Fruit fly (Drosophila melanogaster) whole organism, embryonic: ENCODE results near the gene CG11596.

Experiments
- B-H1 ChIP-seq: fragments of 200-800 bp; sonication (Bioruptor generic); IDR thresholded peaks from 3 replicates; pipeline ENCODE4 v1.3.6; 2022; ENCODE audit warnings: missing biosample characterization, missing genetic modification characterization
- Bgb ChIP-seq: fragments of 200-800 bp; sonication (Bioruptor generic); IDR thresholded peaks from 2 replicates; pipeline ENCODE4 v1.3.6; 2022; ENCODE audit warnings: missing biosample characterization, missing genetic modification characterization; ENCODE audit not compliant: partially characterized antibody
- CG1024 ChIP-seq: fragments of 200-800 bp; sonication (Bioruptor generic); IDR thresholded peaks from 2 replicates; pipeline ENCODE4 v1.3.6; 2022; ENCODE audit warnings: missing biosample characterization, missing genetic modification characterization
- CG12155 ChIP-seq: fragments of 200-800 bp; sonication (Bioruptor generic); optimal IDR thresholded peaks from 3 replicates; lab custom pipeline; 2016; ENCODE audit warnings: missing biosample characterization, missing genetic modification characterization
- CG13287 ChIP-seq: fragments of 200-800 bp; sonication (Bioruptor generic); IDR thresholded peaks from 2 replicates; pipeline ENCODE4 v1.3.6; 2022; ENCODE audit warnings: missing biosample characterization, missing genetic modification characterization; ENCODE audit not compliant: partially characterized antibody
- CG13296 ChIP-seq: fragments of 200-800 bp; sonication (Bioruptor generic); optimal IDR thresholded peaks from 3 replicates; lab custom pipeline; 2018; ENCODE audit warnings: missing biosample characterization, mild to moderate bottlenecking, missing genetic modification characterization
- CG14014 ChIP-seq: fragments of 200-800 bp; sonication (Bioruptor generic); IDR thresholded peaks from 2 replicates; pipeline ENCODE4 v1.3.6; 2022; ENCODE audit warnings: missing biosample characterization, missing genetic modification characterization
- CG14050 ChIP-seq: fragments of 200-800 bp; sonication (Bioruptor generic); IDR thresholded peaks from 3 replicates; pipeline ENCODE4 v1.3.6; 2022; ENCODE audit warnings: missing biosample characterization, missing genetic modification characterization
- CG14441 ChIP-seq: fragments of 200-800 bp; sonication (Bioruptor generic); IDR thresholded peaks from 2 replicates; pipeline ENCODE4 v1.3.6; 2022; ENCODE audit warnings: missing biosample characterization, missing genetic modification characterization
- CG15011 ChIP-seq: fragments of 200-800 bp; sonication (Bioruptor generic); optimal IDR thresholded peaks from 3 replicates; lab custom pipeline; 2018; ENCODE audit warnings: missing biosample characterization, mild to moderate bottlenecking, missing genetic modification characterization
- CG17568 ChIP-seq: fragments of 200-800 bp; sonication (Bioruptor generic); optimal IDR thresholded peaks from 2 replicates; lab custom pipeline; 2018; ENCODE audit warnings: missing biosample characterization, mild to moderate bottlenecking, missing genetic modification characterization, moderate library complexity
- CG17802 ChIP-seq: fragments of 200-800 bp; sonication (Bioruptor generic); optimal IDR thresholded peaks from 2 replicates; lab custom pipeline; 2018; ENCODE audit warnings: missing biosample characterization, mild to moderate bottlenecking, missing genetic modification characterization, moderate library complexity
- CG17829 ChIP-seq: fragments of 200-800 bp; optimal IDR thresholded peaks from 2 replicates; lab custom pipeline; 2019; ENCODE audit warnings: missing biosample characterization, mild to moderate bottlenecking, missing genetic modification characterization, moderate library complexity
- CG1792 ChIP-seq: fragments of 200-800 bp; sonication (Bioruptor generic); optimal IDR thresholded peaks from 2 replicates; lab custom pipeline; 2016; ENCODE audit warnings: missing biosample characterization, missing genetic modification characterization
- CG2116 ChIP-seq: fragments of 200-800 bp; sonication (Bioruptor generic); optimal IDR thresholded peaks from 3 replicates; lab custom pipeline; 2018; ENCODE audit warnings: missing biosample characterization, mild to moderate bottlenecking, missing genetic modification characterization
- CG2875 ChIP-seq: fragments of 200-800 bp; sonication (Bioruptor generic); optimal IDR thresholded peaks from 2 replicates; lab custom pipeline; 2017; ENCODE audit warnings: missing biosample characterization, mild to moderate bottlenecking, missing genetic modification characterization, missing genetic modification reagents
- CG34422 ChIP-seq: fragments of 200-800 bp; sonication (Bioruptor generic); IDR thresholded peaks from 3 replicates; pipeline ENCODE4 v1.3.6; 2022; ENCODE audit warnings: missing biosample characterization, missing genetic modification characterization
- CG3847 ChIP-seq: fragments of 200-800 bp; sonication (Bioruptor generic); IDR thresholded peaks from 2 replicates; pipeline ENCODE4 v1.3.6; 2022; ENCODE audit warnings: missing biosample characterization, missing genetic modification characterization
- CG4328 ChIP-seq: fragments of 200-800 bp; sonication (Bioruptor generic); optimal IDR thresholded peaks from 3 replicates; lab custom pipeline; 2017; ENCODE audit warnings: missing biosample characterization, missing genetic modification reagents, missing genetic modification characterization
- CG6791 ChIP-seq: fragments of 200-800 bp; sonication (Bioruptor generic); IDR thresholded peaks from 3 replicates; pipeline ENCODE4 v1.3.6; 2022; ENCODE audit warnings: missing biosample characterization, missing genetic modification characterization; ENCODE audit not compliant: partially characterized antibody
- CG7786 ChIP-seq: fragments of 200-800 bp; sonication (Bioruptor generic); optimal IDR thresholded peaks from 2 replicates; lab custom pipeline; 2016; ENCODE audit warnings: missing biosample characterization, missing genetic modification characterization
- CG9215 ChIP-seq: fragments of 200-800 bp; sonication (Bioruptor generic); IDR thresholded peaks from 2 replicates; pipeline ENCODE4 v1.3.6; 2022; ENCODE audit warnings: missing biosample characterization, missing genetic modification characterization
- Dll ChIP-seq: fragments of 200-800 bp; sonication (Bioruptor generic); IDR thresholded peaks from 4 replicates; pipeline ENCODE4 v1.3.6; 2022; ENCODE audit warnings: missing biosample characterization, missing genetic modification characterization; ENCODE audit not compliant: partially characterized antibody
- Doc2 ChIP-seq: fragments of 200-800 bp; sonication (Bioruptor generic); IDR thresholded peaks from 2 replicates; pipeline ENCODE4 v1.3.6; 2022; ENCODE audit warnings: missing biosample characterization, missing genetic modification characterization
- GATAe ChIP-seq: fragments of 200-800 bp; sonication (Bioruptor generic); conservative IDR thresholded peaks from 2 replicates; pipeline ENCODE4 v1.3.6; 2022; ENCODE audit warnings: missing biosample characterization, missing genetic modification characterization
- Gsc ChIP-seq: fragments of 200-800 bp; sonication (Bioruptor generic); IDR thresholded peaks from 2 replicates; pipeline ENCODE4 v1.3.6; 2022; ENCODE audit warnings: missing biosample characterization, missing genetic modification characterization
- Gug ChIP-seq: fragments of 200-800 bp; sonication (Bioruptor generic); IDR thresholded peaks from 4 replicates; pipeline ENCODE4 v1.3.6; 2022; ENCODE audit warnings: missing biosample characterization, missing genetic modification characterization
- HmgZ ChIP-seq: fragments of 200-800 bp; sonication (Bioruptor generic); optimal IDR thresholded peaks from 2 replicates; lab custom pipeline; 2018; ENCODE audit warnings: missing biosample characterization, mild to moderate bottlenecking, missing genetic modification characterization
- Kr ChIP-seq: fragments of 200-800 bp; sonication (Bioruptor generic); optimal IDR thresholded peaks from 2 replicates; lab custom pipeline; 2017; ENCODE audit warnings: missing biosample characterization, mild to moderate bottlenecking, missing genetic modification characterization
- Mad ChIP-seq: fragments of 200-800 bp; sonication (Bioruptor generic); optimal IDR thresholded peaks from 2 replicates; lab custom pipeline; 2016; ENCODE audit warnings: missing biosample characterization, missing genetic modification characterization
- Med ChIP-seq: fragments of 200-800 bp; sonication (Bioruptor generic); peaks from one replicate; lab custom pipeline; 2016; ENCODE audit warnings: missing biosample characterization, missing genetic modification characterization, mild to moderate bottlenecking, inconsistent platforms, moderate library complexity
- Neu2 ChIP-seq: fragments of 200-800 bp; sonication (Bioruptor generic); optimal IDR thresholded peaks from 3 replicates; lab custom pipeline; 2016; ENCODE audit warnings: missing biosample characterization, missing genetic modification characterization, borderline replicate concordance
- Nf-YA ChIP-seq: fragments of 200-800 bp; sonication (Bioruptor generic); IDR thresholded peaks from 2 replicates; pipeline ENCODE4 v1.3.6; 2022; ENCODE audit warnings: missing biosample characterization, missing genetic modification characterization
- Six4 ChIP-seq: fragments of 200-800 bp; sonication (Bioruptor generic); optimal IDR thresholded peaks from 2 replicates; lab custom pipeline; 2016; ENCODE audit warnings: missing biosample characterization, missing genetic modification characterization
- bab2 ChIP-seq: fragments of 200-800 bp; sonication (Bioruptor generic); optimal IDR thresholded peaks from 2 replicates; lab custom pipeline; 2016; ENCODE audit warnings: missing biosample characterization, missing genetic modification characterization
- chinmo ChIP-seq: fragments of 200-800 bp; sonication (Bioruptor generic); IDR thresholded peaks from 4 replicates; pipeline ENCODE4 v1.3.6; 2022; ENCODE audit warnings: missing biosample characterization, missing genetic modification characterization; ENCODE audit not compliant: partially characterized antibody
- ewg ChIP-seq: fragments of 200-800 bp; sonication (Bioruptor generic); optimal IDR thresholded peaks from 3 replicates; lab custom pipeline; 2017; ENCODE audit warnings: mild to moderate bottlenecking, missing biosample characterization, missing genetic modification reagents, missing genetic modification characterization
- h ChIP-seq: fragments of >200 bp; optimal IDR thresholded peaks from 2 replicates; lab custom pipeline; 2017
- jing ChIP-seq: fragments of 200-800 bp; sonication (Bioruptor generic); optimal IDR thresholded peaks from 2 replicates; lab custom pipeline; 2018; ENCODE audit warnings: missing biosample characterization, mild to moderate bottlenecking, missing genetic modification characterization
- lmd ChIP-seq: fragments of 200-800 bp; sonication (Bioruptor generic); IDR thresholded peaks from 2 replicates; pipeline ENCODE4 v1.3.6; 2022; ENCODE audit warnings: missing biosample characterization, missing genetic modification characterization
- pnt ChIP-seq: fragments of 200-800 bp; sonication (Bioruptor generic); optimal IDR thresholded peaks from 3 replicates; lab custom pipeline; 2016; ENCODE audit warnings: missing biosample characterization, missing genetic modification characterization
- pzg ChIP-seq: fragments of 200-800 bp; sonication (Bioruptor generic); optimal IDR thresholded peaks from 3 replicates; lab custom pipeline; 2018; ENCODE audit warnings: missing biosample characterization, mild to moderate bottlenecking, missing genetic modification characterization, moderate library complexity
- salm ChIP-seq: fragments of 200-800 bp; sonication (Bioruptor generic); optimal IDR thresholded peaks from 2 replicates; lab custom pipeline; 2018; ENCODE audit warnings: missing biosample characterization, mild to moderate bottlenecking, missing genetic modification characterization
- sisA ChIP-seq: fragments of 200-800 bp; sonication (Bioruptor generic); IDR thresholded peaks from 2 replicates; pipeline ENCODE4 v1.3.6; 2022; ENCODE audit warnings: missing biosample characterization, missing genetic modification characterization
- slou ChIP-seq: fragments of 200-800 bp; sonication (Bioruptor generic); optimal IDR thresholded peaks from 3 replicates; lab custom pipeline; 2016; ENCODE audit warnings: missing biosample characterization, missing genetic modification characterization
- sr ChIP-seq: fragments of 200-800 bp; sonication (Bioruptor generic); IDR thresholded peaks from 3 replicates; pipeline ENCODE4 v1.3.6; 2022; ENCODE audit warnings: missing biosample characterization, missing genetic modification characterization
- ssp ChIP-seq: fragments of 200-800 bp; sonication (Bioruptor generic); IDR thresholded peaks from 2 replicates; pipeline ENCODE4 v1.3.6; 2022; ENCODE audit warnings: missing biosample characterization, missing genetic modification characterization
- sug ChIP-seq: fragments of 200-800 bp; optimal IDR thresholded peaks from 2 replicates; lab custom pipeline; 2019; ENCODE audit warnings: missing biosample characterization, mild to moderate bottlenecking, missing genetic modification characterization, moderate library complexity
- wor ChIP-seq: fragments of 200-800 bp; sonication (Bioruptor generic); IDR thresholded peaks from 2 replicates; pipeline ENCODE4 v1.3.6; 2022; ENCODE audit warnings: missing biosample characterization, missing genetic modification characterization

The CG11596 gene

dm6 chrX:1943337-1944244 lies 16.1 kb downstream of the CG11596 start (continued):
- TF ChIP-seq CG12155 (GFP tag; lab: Kevin White, UChicago) (peak; percentile 58), sr (GFP tag; lab: Robert Waterston, UW) (no peak), CG14050 (GFP tag; lab: Robert Waterston, UW) (0 out of 3 replicates have a peak, but pooled peaks have one; percentile 10), Gsc (GFP tag; lab: Robert Waterston, UW) (peak; percentile 27; the same call in 1 of the 2 replicates), B-H1 (GFP tag; lab: Robert Waterston, UW) (0 out of 3 replicates have a peak, but pooled peaks have one; percentile 10), CG2875 (GFP tag; lab: Kevin White, UChicago) (peak; percentile 66), pzg (GFP tag; lab: Kevin White, UChicago) (no peak), Med (peak; percentile 93), bab2 (peak; percentile 67), CG14014 (GFP tag; lab: Robert Waterston, UW) (no peak; the same call in 1 of the 2 replicates), Doc2 (GFP tag; lab: Robert Waterston, UW) (no peak), CG17568 (GFP tag; lab: Kevin White, UChicago) (peak; percentile 41), CG1792 (GFP tag; lab: Kevin White, UChicago) (peak; percentile 55), CG13287 (GFP tag; lab: Robert Waterston, UW) (no peak), ssp (GFP tag; lab: Robert Waterston, UW) (peak; percentile 14; the same call in 1 of the 2 replicates), Bgb (GFP tag; lab: Robert Waterston, UW) (no peak), Kr (peak; percentile 29), CG3847 (GFP tag; lab: Robert Waterston, UW) (peak; percentile 42), ewg (peak; percentile 67), Neu2 (GFP tag; lab: Kevin White, UChicago) (peak; percentile 13), CG6791 (GFP tag; lab: Robert Waterston, UW) (no peak), HmgZ (tag; lab: Kevin White, UChicago) (peak; percentile 73), lmd (GFP tag; lab: Robert Waterston, UW) (peak; percentile 68), salm (tag; lab: Kevin White, UChicago) (peak; percentile 51), wor (GFP tag; lab: Robert Waterston, UW) (peak; percentile 59), CG13296 (GFP tag; lab: Kevin White, UChicago) (peak; percentile 47), h (lab: Kevin White, UChicago) (no peak), CG9215 (GFP tag; lab: Robert Waterston, UW) (peak; percentile 35; the same call in 1 of the 2 replicates), slou (GFP tag; lab: Kevin White, UChicago) (peak; percentile 24), Gug (GFP tag; lab: Robert Waterston, UW) (no peak; the same call in 3 of the 4 replicates), jing (GFP tag; lab: Kevin White, UChicago) (peak; percentile 57), Six4 (GFP tag; lab: Kevin White, UChicago) (peak; percentile 66), Dll (GFP tag; lab: Robert Waterston, UW) (no peak), CG7786 (GFP tag; lab: Kevin White, UChicago) (peak; percentile 64), CG4328 (GFP tag; lab: Kevin White, UChicago) (peak; percentile 5), pnt (GFP tag; lab: Kevin White, UChicago) (peak; percentile 61), CG17802 (peak; percentile 52), sug (tag; lab: Kevin White, UChicago) (peak; percentile 58), CG17829 (tag; lab: Kevin White, UChicago) (peak; percentile 66), CG14441 (no peak), chinmo (0 out of 4 replicates have a peak, but pooled peaks have one; percentile 31), CG2116 (GFP tag; lab: Kevin White, UChicago) (peak; percentile 13), CG1024 (GFP tag; lab: Robert Waterston, UW) (no peak), Nf-YA (GFP tag; lab: Robert Waterston, UW) (no peak), sisA (GFP tag; lab: Robert Waterston, UW) (peak; percentile 71), Mad (GFP tag; lab: Kevin White, UChicago) (peak; percentile 36), CG15011 (GFP tag; lab: Kevin White, UChicago) (peak; percentile 57), GATAe (GFP tag; lab: Robert Waterston, UW) (no peak), CG34422 (0 out of 3 replicates have a peak, but pooled peaks have one; percentile 8)
